Worm (Caenorhabditis elegans): ENCODE measurements around the gene nhr-130.

nhr-130 gene

DNA sequence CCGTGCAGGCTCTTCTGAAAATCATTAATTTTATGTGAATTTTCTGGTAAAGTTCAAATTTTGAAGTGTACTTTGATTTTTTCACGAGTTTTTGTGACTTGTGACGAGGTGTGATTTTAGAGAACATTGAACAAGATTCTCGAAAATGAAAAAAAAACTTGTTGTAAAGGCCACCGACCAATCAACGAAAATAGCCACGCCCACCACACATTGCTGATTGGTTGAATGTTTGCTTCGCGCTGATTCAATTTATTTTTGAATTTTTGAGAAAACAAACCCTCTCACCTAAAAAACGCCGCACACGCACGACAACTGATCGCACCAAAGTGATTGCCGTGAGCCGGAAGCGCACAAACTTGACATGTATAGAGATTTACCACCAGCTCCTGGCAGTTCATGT lies 279 bp downstream of the nhr-130 start:
- TF ChIP-seq hrde-1 (tag; optimal IDR thresholded peaks at IDR 0.05; ENCODE audit: borderline replicate concordance) = no peak
- peak; percentile 91 for TF ChIP-seq nfyb-1 (GFP tag; IDR thresholded peaks at IDR 0.05)
- TF ChIP-seq ceh-91 (GFP tag; IDR thresholded peaks at IDR 0.05) = no peak
- TF ChIP-seq lag-1 (GFP tag; IDR thresholded peaks at IDR 0.05) = no peak
- TF ChIP-seq ztf-26 (tag; optimal IDR thresholded peaks at IDR 0.05) = no peak

DNA sequence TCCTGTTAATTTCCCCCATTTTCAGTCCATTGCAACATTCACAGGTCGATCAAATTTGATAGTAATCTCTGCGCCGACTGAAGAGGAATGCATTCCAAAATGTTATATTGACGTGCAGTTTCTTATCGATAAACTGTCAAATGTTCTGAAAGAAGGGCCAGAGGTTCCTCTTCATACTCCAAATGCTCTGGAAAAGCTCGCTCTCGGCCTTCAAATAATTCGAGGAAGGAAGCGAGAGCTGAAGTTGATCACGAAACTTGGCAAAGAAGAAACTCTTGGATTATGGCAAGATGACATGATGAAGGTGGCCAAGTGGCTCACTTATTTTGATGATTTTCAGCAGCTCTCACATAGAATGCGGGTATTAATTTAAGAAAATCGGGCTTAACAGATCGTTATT lies 4.1 kb downstream of the nhr-130 start:
- TF ChIP-seq nhr-80 (tag; optimal IDR thresholded peaks at IDR 0.05) (peak; percentile 30), dpl-1 (GFP tag; optimal IDR thresholded peaks at IDR 0.05) (no peak)

DNA sequence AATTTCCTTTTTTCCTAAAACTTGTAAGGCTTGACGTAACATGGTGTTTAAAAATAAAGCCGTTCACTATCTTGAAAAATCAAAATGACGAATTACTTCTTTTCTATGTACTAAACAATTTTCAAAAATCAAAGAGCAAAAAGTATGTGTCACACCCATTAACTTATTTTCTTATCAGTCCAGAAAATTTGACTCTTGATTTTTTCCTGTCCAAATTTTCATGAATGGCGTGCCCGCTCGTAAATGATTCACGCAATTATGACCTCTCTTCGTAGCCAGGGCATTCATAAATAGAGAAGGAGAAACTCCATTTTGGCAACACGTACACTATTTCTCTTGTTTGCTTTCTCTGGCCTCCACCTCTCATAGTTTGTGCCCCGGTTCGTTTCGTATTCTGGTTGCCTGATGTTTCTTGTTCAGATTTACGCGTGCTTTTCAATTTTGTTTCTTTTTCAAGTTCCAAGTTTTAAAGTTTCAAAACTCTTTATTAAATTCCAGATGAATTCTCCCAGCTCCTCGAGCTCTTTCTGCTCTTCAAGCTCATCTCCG lies 5.4 kb downstream of the nhr-130 start, which contains the start of gene nhr-55:
Gene nhr-55, plus strand, starts transcription at position 499 of the 549 bp plus-strand sequence.
- TF ChIP-seq F23B12.7 (tag; optimal IDR thresholded peaks at IDR 0.05; ENCODE audit: insufficient read depth) (no peak), ztf-6 (GFP tag; IDR thresholded peaks at IDR 0.05) (no peak), nhr-80 (tag; optimal IDR thresholded peaks at IDR 0.05) (peak; percentile 63), K12H6.12 (tag; optimal IDR thresholded peaks at IDR 0.05) (no peak), lin-54 (GFP tag; optimal IDR thresholded peaks at IDR 0.05) (no peak), Y56A3A.18 (GFP tag; IDR thresholded peaks at IDR 0.05) (no peak), madf-6 (GFP tag; IDR thresholded peaks at IDR 0.05) (no peak), F57A8.1 (GFP tag; optimal IDR thresholded peaks at IDR 0.05) (no peak), cebp-1 (GFP tag; IDR thresholded peaks at IDR 0.05) (no peak), cebp-1 (tag; optimal IDR thresholded peaks at IDR 0.05) (peak; percentile 3), F57C9.4 (tag; optimal IDR thresholded peaks at IDR 0.05) (no peak)

DNA sequence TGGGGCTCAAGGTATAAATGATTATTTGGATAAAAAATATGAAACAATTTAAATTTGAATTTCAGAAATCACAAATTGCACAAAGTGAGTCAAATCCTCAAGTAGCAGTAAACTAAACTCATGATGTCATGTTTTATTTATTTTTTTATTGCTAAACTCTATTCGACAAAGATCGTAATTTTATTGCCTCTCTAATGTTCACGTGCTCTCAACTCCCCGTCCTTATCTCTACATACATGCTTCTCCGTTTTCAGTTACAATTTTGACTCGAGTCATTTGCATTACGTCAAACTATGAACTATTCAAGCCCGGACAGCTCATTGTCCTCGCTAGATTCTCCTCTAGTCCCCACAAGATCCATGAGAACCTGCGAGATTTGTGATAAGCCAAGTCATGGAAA lies 8.6 kb downstream of the nhr-130 start, which contains the start of gene nhr-99:
Gene nhr-99, plus strand, starts transcription at position 263 of the 400 bp plus-strand sequence.
- TF ChIP-seq rec-8 (tag; optimal IDR thresholded peaks at IDR 0.05) = no peak
- peak; percentile 59 for TF ChIP-seq nhr-80 (tag; optimal IDR thresholded peaks at IDR 0.05)
- no peak for TF ChIP-seq tbx-9 (tag; optimal IDR thresholded peaks at IDR 0.05; ENCODE audit: borderline replicate concordance)
- TF ChIP-seq atf-7 (tag; optimal IDR thresholded peaks at IDR 0.05) = peak; percentile 46

DNA sequence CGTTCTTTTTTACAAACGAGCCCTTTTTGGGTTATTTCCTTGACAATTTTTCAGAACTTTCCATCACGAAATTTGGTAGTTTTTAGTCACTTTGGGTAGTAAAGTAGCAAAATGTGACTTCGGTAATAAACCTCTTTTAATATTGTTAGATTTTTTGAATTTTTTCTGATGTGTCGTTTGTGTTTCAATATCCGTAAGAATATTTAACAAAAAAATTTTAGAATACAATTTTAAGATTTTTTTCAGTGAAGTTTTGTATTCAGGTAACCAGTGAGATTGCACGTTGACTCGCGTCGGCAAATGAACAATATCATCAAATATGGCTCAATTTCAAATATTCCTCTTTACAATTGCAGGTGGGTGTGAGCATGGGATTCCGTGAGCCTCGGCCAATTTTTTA lies 10.6 kb downstream of the nhr-130 start, which contains the start of gene srt-31:
Gene srt-31, plus strand, starts transcription at position 301 of the 400 bp plus-strand sequence.
- TF ChIP-seq T26A5.8 (tag; optimal IDR thresholded peaks at IDR 0.05) (no peak), hmg-20 (GFP tag; IDR thresholded peaks at IDR 0.05) (no peak), chd-7 (tag; optimal IDR thresholded peaks at IDR 0.05) (no peak), rec-8 (tag; optimal IDR thresholded peaks at IDR 0.05) (no peak), ztf-22 (GFP tag; optimal IDR thresholded peaks at IDR 0.05) (no peak), hsf-1 (GFP tag; IDR thresholded peaks at IDR 0.05) (no peak), ZK185.1 (tag; optimal IDR thresholded peaks at IDR 0.05; ENCODE audit: poor library complexity, severe bottlenecking) (no peak), nhr-179 (tag; optimal IDR thresholded peaks at IDR 0.05) (no peak), lag-1 (GFP tag; IDR thresholded peaks at IDR 0.05) (no peak), hlh-26 (GFP tag; conservative IDR thresholded peaks at IDR 0.05) (no peak), nhr-27 (tag; optimal IDR thresholded peaks at IDR 0.05) (no peak), pha-4 (tag; optimal IDR thresholded peaks at IDR 0.05) (no peak), hmg-1.2 (GFP tag; IDR thresholded peaks at IDR 0.05) (no peak), let-607 (tag; optimal IDR thresholded peaks at IDR 0.05) (no peak), atf-7 (tag; optimal IDR thresholded peaks at IDR 0.05) (no peak), bed-1 (GFP tag; IDR thresholded peaks at IDR 0.05) (no peak), zfh-2 (GFP tag; conservative IDR thresholded peaks at IDR 0.05) (no peak), ztf-18 (tag; optimal IDR thresholded peaks at IDR 0.05) (no peak), efl-1 (GFP tag; optimal IDR thresholded peaks at IDR 0.05) (no peak)

Data from whole organism, young adult.